Worm (Caenorhabditis elegans): ENCODE results near the gene ule-3.

ule-3 gene

ce11 chrV:10793498-10793897 is at the start of gene ule-3:
Gene ule-3, plus strand, starts transcription at chrV:10793798.
- TF ChIP-seq unc-62 (GFP tag; optimal IDR thresholded peaks at IDR 0.05): no peak
- no peak for TF ChIP-seq isw-1 (GFP tag; IDR thresholded peaks at IDR 0.05)
- no peak for TF ChIP-seq xbp-1 (tag; optimal IDR thresholded peaks at IDR 0.05)
- no peak for TF ChIP-seq mep-1 (tag; optimal IDR thresholded peaks at IDR 0.05)
- no peak for TF ChIP-seq unc-30 (tag; optimal IDR thresholded peaks at IDR 0.05)
- TF ChIP-seq efl-3 (GFP tag; optimal IDR thresholded peaks at IDR 0.05): no peak
- TF ChIP-seq nhr-90 (tag; optimal IDR thresholded peaks at IDR 0.05; ENCODE audit: poor library complexity): no peak
- TF ChIP-seq efl-1 (optimal IDR thresholded peaks at IDR 0.05): no peak
- no peak for TF ChIP-seq efl-1 (GFP tag; optimal IDR thresholded peaks at IDR 0.05 in 1 of 2)
- no peak for TF ChIP-seq snpc-4 (tag; optimal IDR thresholded peaks at IDR 0.05)
- TF ChIP-seq Y116A8C.19 (tag; optimal IDR thresholded peaks at IDR 0.05; ENCODE audit: borderline replicate concordance): no peak
- no peak for TF ChIP-seq unc-86 (tag; optimal IDR thresholded peaks at IDR 0.05)
- TF ChIP-seq ceh-63 (GFP tag; optimal IDR thresholded peaks at IDR 0.05): no peak
- no peak for TF ChIP-seq ceh-88 (GFP tag; IDR thresholded peaks at IDR 0.05)
- TF ChIP-seq hlh-4 (tag; optimal IDR thresholded peaks at IDR 0.05): no peak
- TF ChIP-seq pag-3 (tag; optimal IDR thresholded peaks at IDR 0.05; ENCODE audit: borderline replicate concordance, insufficient read depth): no peak
- no peak for TF ChIP-seq alr-1 (tag; optimal IDR thresholded peaks at IDR 0.05; ENCODE audit: borderline replicate concordance)

ce11 chrV:10745034-10745433 is 48.6 kb upstream of the ule-3 start, which contains the start of gene srj-21:
Gene srj-21, plus strand, starts transcription at chrV:10745334.
- TF ChIP-seq unc-98 (GFP tag; IDR thresholded peaks at IDR 0.05) (no peak), unc-130 (tag; optimal IDR thresholded peaks at IDR 0.05) (no peak), lir-3 (tag; optimal IDR thresholded peaks at IDR 0.05; ENCODE audit: poor library complexity) (no peak), unc-30 (tag; optimal IDR thresholded peaks at IDR 0.05) (no peak), lin-13 (GFP tag; optimal IDR thresholded peaks at IDR 0.05) (no peak), sptf-1 (tag; optimal IDR thresholded peaks at IDR 0.05) (no peak), mab-9 (GFP tag; IDR thresholded peaks at IDR 0.05) (no peak), sox-4 (tag; optimal IDR thresholded peaks at IDR 0.05) (no peak), lsy-2 (tag; optimal IDR thresholded peaks at IDR 0.05) (no peak), mef-2 (tag; optimal IDR thresholded peaks at IDR 0.05) (no peak), mep-1 (tag; optimal IDR thresholded peaks at IDR 0.05) (no peak), nhr-12 (tag; optimal IDR thresholded peaks at IDR 0.05) (no peak), irx-1 (tag; optimal IDR thresholded peaks at IDR 0.05) (no peak), snu-23 (GFP tag; optimal IDR thresholded peaks at IDR 0.05) (no peak), nhr-84 (tag; optimal IDR thresholded peaks at IDR 0.05) (no peak), nhr-85 (tag) (no peak), nhr-237 (tag; optimal IDR thresholded peaks at IDR 0.05) (no peak)

ce11 chrV:10747263-10747951 is 46.2 kb upstream of the ule-3 start, which contains the start of the genes selt-1.2 and F28H7.2:
Gene selt-1.2, minus strand, starts transcription at chrV:10747363.
Gene F28H7.2, plus strand, starts transcription at chrV:10747901.
- no peak for TF ChIP-seq nhr-28 (tag; optimal IDR thresholded peaks at IDR 0.05)
- peak; percentile 4 for TF ChIP-seq nhr-20 (tag; optimal IDR thresholded peaks at IDR 0.05)
- TF ChIP-seq egl-13 (tag; optimal IDR thresholded peaks at IDR 0.05): no peak
- no peak for TF ChIP-seq efl-1 (optimal IDR thresholded peaks at IDR 0.05)
- TF ChIP-seq efl-1 (GFP tag; optimal IDR thresholded peaks at IDR 0.05 in 1 of 2): peak in 1 of 2 experiments; percentile 77

- TF ChIP-seq efl-1 (optimal IDR thresholded peaks at IDR 0.05) (no peak), efl-1 (GFP tag; optimal IDR thresholded peaks at IDR 0.05 in 1 of 2) (peak in 1 of 2 experiments; percentile 92), unc-130 (tag; optimal IDR thresholded peaks at IDR 0.05) (no peak), elt-2 (tag; optimal IDR thresholded peaks at IDR 0.05) (peak; percentile 85)
These were observed 43.0 kb upstream of the ule-3 start, which contains the start of gene F28H7.3 for ce11 chrV:10750630-10751029. Gene F28H7.3, minus strand, starts transcription at chrV:10750788.
